Fruit fly (Drosophila melanogaster): ENCODE data around the gene Zip99C.

Zip99C gene

dm6 chr3R:29891183-29891582 lies 22.5 kb upstream of the Zip99C start (continued):
- TF ChIP-seq cad (GFP tag; optimal IDR thresholded peaks at IDR 0.05) (no peak), gem (tag; optimal IDR thresholded peaks at IDR 0.05) (no peak), ems (GFP tag; optimal IDR thresholded peaks at IDR 0.05) (no peak), MBD-R2 (GFP tag; IDR thresholded peaks at IDR 0.05) (no peak), nerfin-2 (GFP tag; IDR thresholded peaks at IDR 0.05; ENCODE audit: partially characterized antibody) (no peak), CG1602 (GFP tag; optimal IDR thresholded peaks at IDR 0.05) (no peak), BEAF-32 (GFP tag; optimal IDR thresholded peaks at IDR 0.05) (no peak), CG7357 (GFP tag; IDR thresholded peaks at IDR 0.05) (no peak), ind (GFP tag; optimal IDR thresholded peaks at IDR 0.05) (no peak), HHEX (GFP tag; optimal IDR thresholded peaks at IDR 0.05) (peak; percentile 39), Bteb2 (GFP tag; optimal IDR thresholded peaks at IDR 0.05) (no peak), CG8089 (GFP tag; optimal IDR thresholded peaks at IDR 0.05) (no peak), rib (GFP tag; IDR thresholded peaks at IDR 0.05) (no peak), Fer3 (tag; optimal IDR thresholded peaks at IDR 0.05) (peak; percentile 48), CG32767 (GFP tag; IDR thresholded peaks at IDR 0.05) (no peak), gcm2 (GFP tag; optimal IDR thresholded peaks at IDR 0.05) (no peak), tx (GFP tag; optimal IDR thresholded peaks at IDR 0.05) (no peak), tio (GFP tag; optimal IDR thresholded peaks at IDR 0.05) (no peak), CG8944 (GFP tag; optimal IDR thresholded peaks at IDR 0.05) (no peak), odd (GFP tag; optimal IDR thresholded peaks at IDR 0.05) (peak; percentile 42), Lim3 (GFP tag; IDR thresholded peaks at IDR 0.05) (no peak), scrt (GFP tag; optimal IDR thresholded peaks at IDR 0.05) (no peak), CG32532 (GFP tag; IDR thresholded peaks at IDR 0.05) (peak; percentile 32; the same call in 1 of the 2 replicates), Sox102F (GFP tag; optimal IDR thresholded peaks at IDR 0.05) (no peak), TFAM (GFP tag; optimal IDR thresholded peaks at IDR 0.05) (no peak)

- TF ChIP-seq CG34224 (GFP tag; IDR thresholded peaks at IDR 0.05; ENCODE audit: partially characterized antibody), result 0 out of 3 replicates have a peak, but pooled peaks have one; percentile 10
- peak; percentile 92; the same call in 3 of the 4 replicates for TF ChIP-seq chinmo (GFP tag; IDR thresholded peaks at IDR 0.05; ENCODE audit: partially characterized antibody)
- TF ChIP-seq MTF-1 (GFP tag; optimal IDR thresholded peaks at IDR 0.05; ENCODE audit: borderline replicate concordance), result no peak
Observed at dm6 chr3R:29880306-29880705, 11.6 kb upstream of the Zip99C start.

- TF ChIP-seq CG10209 (GFP tag; optimal IDR thresholded peaks at IDR 0.05), result no peak
- TF ChIP-seq wdn (GFP tag; IDR thresholded peaks at IDR 0.05), result no peak
- peak; percentile 85 for TF ChIP-seq CG15479 (GFP tag; optimal IDR thresholded peaks at IDR 0.05)
- TF ChIP-seq CG9727 (GFP tag; optimal IDR thresholded peaks at IDR 0.05), result peak; percentile 10
- no peak for TF ChIP-seq mld (GFP tag; IDR thresholded peaks at IDR 0.05; ENCODE audit: partially characterized antibody)
- TF ChIP-seq CG11456 (GFP tag; IDR thresholded peaks at IDR 0.05), result no peak
- TF ChIP-seq hkb (optimal IDR thresholded peaks at IDR 0.05), result no peak
- TF ChIP-seq hkb (GFP tag; IDR thresholded peaks at IDR 0.05), result no peak
- no peak for TF ChIP-seq HmgZ (tag; optimal IDR thresholded peaks at IDR 0.05)
- TF ChIP-seq MBD-R2 (GFP tag; IDR thresholded peaks at IDR 0.05), result peak; percentile 29; the same call in 1 of the 2 replicates
- no peak for TF ChIP-seq Sox100B (GFP tag; optimal IDR thresholded peaks at IDR 0.05)
- no peak for TF ChIP-seq inv (GFP tag; IDR thresholded peaks at IDR 0.05; ENCODE audit: partially characterized antibody)
- TF ChIP-seq CG10267 (tag; optimal IDR thresholded peaks at IDR 0.05), result no peak
- TF ChIP-seq fu2 (GFP tag; optimal IDR thresholded peaks at IDR 0.05), result no peak
- TF ChIP-seq Dip2 (GFP tag; IDR thresholded peaks at IDR 0.05), result no peak
- TF ChIP-seq jumu (GFP tag; optimal IDR thresholded peaks at IDR 0.05), result no peak
- no peak for TF ChIP-seq sug (tag; optimal IDR thresholded peaks at IDR 0.05)
- TF ChIP-seq CG8290 (GFP tag; optimal IDR thresholded peaks at IDR 0.05), result no peak
- TF ChIP-seq CG8290 (tag; optimal IDR thresholded peaks at IDR 0.05), result no peak
- TF ChIP-seq Awh (GFP tag; IDR thresholded peaks at IDR 0.05), result no peak; the same call in 1 of the 2 replicates
- no peak for TF ChIP-seq hb (GFP tag; IDR thresholded peaks at IDR 0.05; ENCODE audit: partially characterized antibody)
- TF ChIP-seq btn (GFP tag; optimal IDR thresholded peaks at IDR 0.05), result no peak
- TF ChIP-seq ato (GFP tag; IDR thresholded peaks at IDR 0.05; ENCODE audit: partially characterized antibody), result no peak
Observed at dm6 chr3R:29876733-29877193, 8.1 kb upstream of the Zip99C start, which contains the start of gene CG31038. TSS of gene CG31038 (plus strand) at chr3R:29877059.

Measured in whole organism, embryonic.